Worm (Caenorhabditis elegans): ENCODE results near the gene clec-31.

Gene clec-31

ce11 chrV:16857977-16858479, at the start of gene clec-31, which contains the start of gene clec-22:
Gene clec-31, minus strand, starts transcription at chrV:16858077.
Gene clec-22, plus strand, starts transcription at chrV:16858429.
- TF ChIP-seq unc-62 (GFP tag; optimal IDR thresholded peaks at IDR 0.05), result no peak

- no peak for TF ChIP-seq unc-62 (GFP tag; optimal IDR thresholded peaks at IDR 0.05)
These were observed 46.7 kb upstream of the clec-31 start, which contains the start of gene nhr-262 for ce11 chrV:16904612-16905011. Gene nhr-262, plus strand, starts transcription at chrV:16904912.

DNA sequence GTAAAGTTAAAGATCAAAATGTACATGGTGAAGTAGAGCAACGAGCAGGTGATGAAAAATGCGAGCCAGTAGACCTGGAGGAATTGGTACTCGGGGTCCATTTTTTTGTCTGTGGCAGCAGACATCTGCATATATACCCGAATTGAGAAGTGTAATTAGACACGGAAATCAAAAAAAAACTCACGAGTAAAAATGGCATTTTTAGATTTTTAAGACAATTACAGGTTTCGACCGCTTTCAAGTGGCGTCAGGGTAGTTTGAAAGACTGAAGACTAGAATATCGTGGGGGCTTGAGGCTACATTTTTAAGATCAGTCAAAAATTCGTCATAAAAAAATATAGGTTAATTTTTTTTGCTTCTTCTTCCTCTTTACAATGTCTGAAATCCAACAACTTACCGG, 44.8 kb upstream of the clec-31 start, which contains the start of gene srd-68:
Gene srd-68 (minus strand): TSS at position 101 of the 400 bp plus-strand sequence.
- no peak for TF ChIP-seq unc-62 (GFP tag; optimal IDR thresholded peaks at IDR 0.05)

DNA sequence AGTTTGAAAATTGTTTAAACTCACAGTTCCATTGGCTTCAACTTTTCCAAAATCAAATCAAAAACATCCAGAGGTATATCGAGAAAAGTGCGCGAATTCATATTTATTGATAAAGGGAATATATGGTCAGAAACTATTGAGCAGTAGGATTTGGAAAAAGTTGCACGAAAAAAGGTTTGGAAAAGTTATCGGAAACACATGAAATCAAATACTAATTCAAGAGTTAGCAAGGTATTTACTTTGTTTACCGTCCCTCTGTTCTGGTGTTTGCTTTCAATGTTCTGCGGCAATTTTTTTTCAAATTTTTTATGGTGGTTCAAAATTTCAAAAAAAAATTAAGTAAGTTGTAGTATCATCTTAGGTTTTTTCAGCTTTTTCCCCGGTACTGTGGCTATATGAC, 41.5 kb upstream of the clec-31 start, which contains the start of gene fbxa-45:
Gene fbxa-45 (minus strand): TSS at position 101 of the 400 bp plus-strand sequence.
- TF ChIP-seq unc-62 (GFP tag; optimal IDR thresholded peaks at IDR 0.05), result no peak

ce11 chrV:16893440-16893839, 35.6 kb upstream of the clec-31 start, which contains the start of gene F09C6.15:
Gene F09C6.15, plus strand, starts transcription at chrV:16893740.
- TF ChIP-seq unc-62 (GFP tag; optimal IDR thresholded peaks at IDR 0.05), result no peak

- TF ChIP-seq unc-62 (GFP tag; optimal IDR thresholded peaks at IDR 0.05), result no peak
These were observed 31.0 kb upstream of the clec-31 start, which contains the start of the genes ifas-2 and fbxa-44 for ce11 chrV:16888788-16889325. Gene ifas-2, minus strand, starts transcription at chrV:16888888. Gene fbxa-44, plus strand, starts transcription at chrV:16889275.

DNA sequence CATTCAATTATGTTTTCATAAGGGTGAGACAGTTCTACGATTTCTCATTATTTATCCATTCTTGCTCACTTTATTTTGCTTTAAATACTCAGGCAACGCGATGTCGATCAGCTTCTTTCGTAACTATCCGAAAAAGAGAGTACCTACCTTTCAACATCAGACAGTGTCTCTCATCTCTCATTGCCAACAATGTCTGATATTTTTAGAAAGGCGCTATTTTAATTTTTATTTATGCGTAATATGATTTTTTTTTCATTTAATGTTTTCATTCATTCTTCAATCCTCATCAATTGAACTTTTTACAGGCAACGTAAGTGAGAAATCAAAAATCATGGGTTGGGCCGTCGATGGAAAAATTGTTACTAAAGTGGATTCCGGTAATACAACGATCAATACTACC, 26.9 kb upstream of the clec-31 start, which contains the start of gene F09C6.13:
Gene F09C6.13 (plus strand): TSS at position 301 of the 400 bp plus-strand sequence.
- no peak for TF ChIP-seq unc-62 (GFP tag; optimal IDR thresholded peaks at IDR 0.05)

ce11 chrV:16882260-16882918, 24.5 kb upstream of the clec-31 start, which contains the start of the genes F09C6.11 and F09C6.12:
Gene F09C6.11, minus strand, starts transcription at chrV:16882310.
Gene F09C6.12, plus strand, starts transcription at chrV:16882868.
- TF ChIP-seq unc-62 (GFP tag; optimal IDR thresholded peaks at IDR 0.05), result no peak

ce11 chrV:16880679-16881078, 22.8 kb upstream of the clec-31 start, which contains the start of gene F09C6.14:
Gene F09C6.14, plus strand, starts transcription at chrV:16880979.
- TF ChIP-seq unc-62 (GFP tag; optimal IDR thresholded peaks at IDR 0.05), result no peak

DNA sequence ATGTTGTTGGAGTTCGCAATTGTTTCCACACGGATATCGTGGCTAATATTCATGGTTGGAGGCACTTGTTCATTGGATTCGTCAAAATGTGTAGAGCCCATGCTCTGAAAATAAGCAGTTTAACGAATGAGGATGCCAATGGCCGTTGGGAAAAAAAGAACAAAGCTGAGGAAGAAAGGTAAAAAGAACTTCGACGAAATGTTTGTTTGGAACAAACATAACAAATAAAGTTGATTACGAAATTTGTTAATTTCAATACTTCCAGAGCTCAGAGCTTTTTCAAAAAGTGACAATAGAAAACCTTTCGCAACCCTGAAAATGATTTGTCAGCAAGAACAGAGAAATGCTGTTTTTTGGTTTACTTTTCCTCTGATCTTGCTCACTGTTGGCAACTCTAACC, 22.2 kb upstream of the clec-31 start, which contains the start of gene F09C6.3:
Gene F09C6.3 (minus strand): TSS at position 101 of the 400 bp plus-strand sequence.
- no peak for TF ChIP-seq unc-62 (GFP tag; optimal IDR thresholded peaks at IDR 0.05)

DNA sequence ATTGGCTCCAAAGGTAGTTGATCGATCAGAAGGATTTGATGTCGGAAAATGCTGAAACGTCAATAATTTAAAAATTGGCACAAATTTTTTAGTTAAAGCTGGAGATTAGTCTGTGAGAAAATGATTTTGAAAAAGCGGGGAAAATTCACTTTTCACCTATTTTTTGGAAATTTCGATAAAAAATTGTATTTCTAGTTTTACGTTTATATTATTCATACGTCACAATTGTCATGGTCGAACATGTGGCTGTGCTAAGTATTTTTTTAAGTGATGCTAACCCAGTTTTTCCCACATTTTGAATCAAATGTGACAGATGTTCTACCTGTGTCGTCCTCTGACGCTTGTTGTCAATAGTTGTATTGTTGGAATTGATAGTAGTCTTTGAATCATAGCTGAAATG, 21.7 kb upstream of the clec-31 start:
- TF ChIP-seq unc-62 (GFP tag; optimal IDR thresholded peaks at IDR 0.05), result no peak

DNA sequence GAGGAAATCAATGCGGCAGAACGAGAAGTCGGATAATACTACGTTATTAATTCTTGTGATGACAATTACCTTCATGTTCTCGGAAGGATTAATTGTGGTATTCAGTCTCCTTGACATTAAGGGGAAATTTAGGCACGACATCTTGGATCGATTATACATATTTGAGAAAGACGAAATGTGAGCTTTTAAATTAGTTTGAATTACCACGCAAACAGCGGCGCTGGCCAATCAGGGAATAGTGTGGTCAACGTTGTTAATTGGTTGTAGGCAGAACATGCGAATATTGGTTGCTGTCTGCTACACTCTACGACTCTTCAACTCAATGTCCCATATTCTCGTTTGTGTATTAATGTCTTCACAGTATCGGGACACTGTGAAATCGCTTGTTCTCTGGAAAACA, 17.1 kb upstream of the clec-31 start, which contains the start of gene F49A5.10:
Gene F49A5.10 (plus strand): TSS at position 301 of the 400 bp plus-strand sequence.
- TF ChIP-seq unc-62 (GFP tag; optimal IDR thresholded peaks at IDR 0.05), result no peak

DNA sequence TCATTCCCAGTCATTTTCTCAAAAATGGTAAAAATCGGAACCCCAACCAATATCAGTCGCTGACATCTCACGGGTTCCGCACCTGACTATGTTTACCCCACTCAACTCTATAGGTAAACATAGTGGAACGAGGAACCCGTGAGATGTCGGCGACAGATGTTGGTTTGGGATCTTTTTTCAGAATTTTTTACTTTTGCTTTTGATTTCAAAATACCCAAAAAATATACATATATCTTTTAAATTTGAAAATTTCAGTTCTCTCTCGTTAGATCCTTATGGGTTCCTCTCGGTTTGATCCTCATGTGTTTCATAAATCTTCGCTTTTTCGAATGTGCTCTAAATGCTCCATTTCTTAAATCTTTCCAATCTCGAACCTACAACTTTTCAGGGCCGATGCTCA, 15.8 kb upstream of the clec-31 start, which contains the start of gene srw-23:
Gene srw-23 (plus strand): TSS at position 301 of the 400 bp plus-strand sequence.
- TF ChIP-seq unc-62 (GFP tag; optimal IDR thresholded peaks at IDR 0.05), result no peak

DNA sequence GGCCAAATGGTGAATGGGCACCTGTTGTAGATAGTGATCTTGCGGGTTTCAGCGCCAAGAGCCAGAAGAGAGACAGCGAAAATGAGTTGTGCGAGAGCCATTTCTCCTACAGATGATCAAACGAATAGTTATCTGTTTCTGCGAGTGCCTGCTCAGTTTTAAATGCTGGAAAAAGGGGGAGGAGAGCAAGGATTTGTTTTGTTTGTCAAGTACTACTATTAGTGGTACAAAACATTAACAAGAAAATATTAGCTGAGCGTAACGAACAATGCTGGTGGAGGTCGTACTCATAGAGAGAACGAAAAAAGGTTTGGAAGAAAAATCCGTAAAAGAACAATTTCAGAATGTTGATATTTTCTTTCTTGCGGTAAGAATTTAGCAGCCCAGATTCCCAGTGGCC, 13.5 kb upstream of the clec-31 start, which contains the start of gene thn-4:
Gene thn-4 (minus strand): TSS at position 101 of the 400 bp plus-strand sequence.
- no peak for TF ChIP-seq unc-62 (GFP tag; optimal IDR thresholded peaks at IDR 0.05)

ce11 chrV:16869740-16870139, 11.9 kb upstream of the clec-31 start, which contains the start of gene clec-33:
Gene clec-33, minus strand, starts transcription at chrV:16869840.
- TF ChIP-seq unc-62 (GFP tag; optimal IDR thresholded peaks at IDR 0.05), result no peak

ce11 chrV:16865404-16865803, 7.5 kb upstream of the clec-31 start, which contains the start of gene clec-28:
Gene clec-28, plus strand, starts transcription at chrV:16865704.
- no peak for TF ChIP-seq unc-62 (GFP tag; optimal IDR thresholded peaks at IDR 0.05)

Data from whole organism, dauer.